Fruit fly (Drosophila melanogaster) whole organism, embryonic: ENCODE results near the gene Suv3.
A peak's percentile ranks its signal among the peaks of the same experiment; 100 is the strongest.

Experiments used
- B-H1 ChIP-seq: fragments of 200-800 bp; sonication (Bioruptor generic); IDR thresholded peaks from 3 replicates; pipeline ENCODE4 v1.3.6; 2022; ENCODE audit warnings: missing biosample characterization, missing genetic modification characterization
- CG10209 ChIP-seq: fragments of 200-800 bp; sonication (Bioruptor generic); optimal IDR thresholded peaks from 3 replicates; lab custom pipeline; 2017; ENCODE audit warnings: missing biosample characterization, mild to moderate bottlenecking, missing genetic modification characterization, missing genetic modification reagents
- CG10267 ChIP-seq: fragments of 200-800 bp; sonication (Bioruptor generic); optimal IDR thresholded peaks from 2 replicates; lab custom pipeline; 2018; ENCODE audit warnings: missing biosample characterization, mild to moderate bottlenecking, missing genetic modification characterization, moderate library complexity
- CG10979 ChIP-seq: fragments of 200-800 bp; sonication (Bioruptor generic); optimal IDR thresholded peaks from 2 replicates; lab custom pipeline; 2018; ENCODE audit warnings: missing biosample characterization, mild to moderate bottlenecking, missing genetic modification characterization, moderate library complexity
- CG12391 ChIP-seq: fragments of 200-800 bp; sonication (Bioruptor generic); optimal IDR thresholded peaks from 3 replicates; lab custom pipeline; 2018; ENCODE audit warnings: missing biosample characterization, mild to moderate bottlenecking, missing genetic modification characterization, moderate library complexity
- CG12659 ChIP-seq: fragments of 200-800 bp; sonication (Bioruptor generic); optimal IDR thresholded peaks from 3 replicates; lab custom pipeline; 2017; ENCODE audit warnings: mild to moderate bottlenecking, missing biosample characterization, missing genetic modification reagents, missing genetic modification characterization
- CG13424 ChIP-seq: fragments of 200-800 bp; sonication (Bioruptor generic); optimal IDR thresholded peaks from 2 replicates; lab custom pipeline; 2019; ENCODE audit warnings: missing biosample characterization, mild to moderate bottlenecking, missing genetic modification characterization, moderate library complexity
- CG13775 ChIP-seq: fragments of 200-800 bp; sonication (Bioruptor generic); optimal IDR thresholded peaks from 3 replicates; lab custom pipeline; 2017; ENCODE audit warnings: missing biosample characterization, mild to moderate bottlenecking, missing genetic modification characterization
- CG14050 ChIP-seq: fragments of 200-800 bp; sonication (Bioruptor generic); IDR thresholded peaks from 3 replicates; pipeline ENCODE4 v1.3.6; 2022; ENCODE audit warnings: missing biosample characterization, missing genetic modification characterization
- CG15514 ChIP-seq: fragments of 200-800 bp; sonication (Bioruptor generic); optimal IDR thresholded peaks from 3 replicates; lab custom pipeline; 2017; ENCODE audit warnings: missing biosample characterization, missing genetic modification characterization, mild to moderate bottlenecking, moderate library complexity, missing genetic modification reagents
- CG15696 ChIP-seq: fragments of 200-800 bp; sonication (Bioruptor generic); optimal IDR thresholded peaks from 2 replicates; lab custom pipeline; 2019; ENCODE audit warnings: missing biosample characterization, mild to moderate bottlenecking, missing genetic modification characterization, moderate library complexity
- CG2712 ChIP-seq: fragments of 200-800 bp; optimal IDR thresholded peaks from 3 replicates; lab custom pipeline; 2019; ENCODE audit warnings: missing biosample characterization, mild to moderate bottlenecking, missing genetic modification characterization, moderate library complexity
- CG32532 ChIP-seq: fragments of 200-800 bp; sonication (Bioruptor generic); IDR thresholded peaks from 2 replicates; pipeline ENCODE4 v1.3.6; 2022; ENCODE audit warnings: missing biosample characterization, missing genetic modification characterization
- CG34224 ChIP-seq: fragments of 200-800 bp; sonication (Bioruptor generic); IDR thresholded peaks from 3 replicates; pipeline ENCODE4 v1.3.6; 2022; ENCODE audit warnings: missing biosample characterization, missing genetic modification characterization; ENCODE audit not compliant: partially characterized antibody
- CG34422 ChIP-seq: fragments of 200-800 bp; sonication (Bioruptor generic); IDR thresholded peaks from 3 replicates; pipeline ENCODE4 v1.3.6; 2022; ENCODE audit warnings: missing biosample characterization, missing genetic modification characterization
- CG3847 ChIP-seq: fragments of 200-800 bp; sonication (Bioruptor generic); IDR thresholded peaks from 2 replicates; pipeline ENCODE4 v1.3.6; 2022; ENCODE audit warnings: missing biosample characterization, missing genetic modification characterization
- CG4617 ChIP-seq: fragments of 200-800 bp; sonication (Bioruptor generic); optimal IDR thresholded peaks from 3 replicates; lab custom pipeline; 2016; ENCODE audit warnings: missing biosample characterization, missing genetic modification characterization, borderline replicate concordance
- CG6689 ChIP-seq: fragments of 200-800 bp; sonication (Bioruptor generic); IDR thresholded peaks from 2 replicates; pipeline ENCODE4 v1.3.6; 2022; ENCODE audit warnings: missing biosample characterization, missing genetic modification characterization
- CG7839 ChIP-seq: fragments of 200-800 bp; sonication (Bioruptor generic); optimal IDR thresholded peaks from 3 replicates; lab custom pipeline; 2018; ENCODE audit warnings: missing biosample characterization, mild to moderate bottlenecking, missing genetic modification characterization, moderate library complexity
- CG8924 ChIP-seq: fragments of 200-800 bp; optimal IDR thresholded peaks from 3 replicates; lab custom pipeline; 2019; ENCODE audit warnings: missing biosample characterization, mild to moderate bottlenecking, missing genetic modification characterization, moderate library complexity
- CG9437 ChIP-seq: fragments of 200-800 bp; sonication (Bioruptor generic); optimal IDR thresholded peaks from 2 replicates; lab custom pipeline; 2018; ENCODE audit warnings: missing biosample characterization, mild to moderate bottlenecking, missing genetic modification characterization
- CoRest ChIP-seq: fragments of 200-800 bp; sonication (Bioruptor generic); optimal IDR thresholded peaks from 3 replicates; lab custom pipeline; 2018; ENCODE audit warnings: missing biosample characterization, mild to moderate bottlenecking, missing genetic modification characterization, moderate library complexity
- Dref ChIP-seq: fragments of 200-800 bp; sonication (Bioruptor generic); IDR thresholded peaks from 2 replicates; pipeline ENCODE4 v1.3.6; 2022; ENCODE audit warnings: missing biosample characterization, missing genetic modification characterization
- HHEX ChIP-seq: fragments of 200-800 bp; sonication (Bioruptor generic); optimal IDR thresholded peaks from 3 replicates; lab custom pipeline; 2017; ENCODE audit warnings: missing biosample characterization, mild to moderate bottlenecking, missing genetic modification characterization, missing genetic modification reagents
- HLH3B ChIP-seq: fragments of 200-800 bp; sonication (Bioruptor generic); IDR thresholded peaks from 2 replicates; pipeline ENCODE4 v1.3.6; 2022; ENCODE audit warnings: missing biosample characterization, missing genetic modification characterization
- HmgZ ChIP-seq: fragments of 200-800 bp; sonication (Bioruptor generic); optimal IDR thresholded peaks from 2 replicates; lab custom pipeline; 2018; ENCODE audit warnings: missing biosample characterization, mild to moderate bottlenecking, missing genetic modification characterization
- MBD-R2 ChIP-seq: fragments of 200-800 bp; sonication (Bioruptor generic); IDR thresholded peaks from 2 replicates; pipeline ENCODE4 v1.3.6; 2022; ENCODE audit warnings: missing biosample characterization, missing genetic modification characterization
- NC2β ChIP-seq: fragments of 200-800 bp; sonication (Bioruptor generic); optimal IDR thresholded peaks from 2 replicates; lab custom pipeline; 2016; ENCODE audit warnings: missing biosample characterization, missing genetic modification characterization
- Nf-YA ChIP-seq: fragments of 200-800 bp; sonication (Bioruptor generic); IDR thresholded peaks from 2 replicates; pipeline ENCODE4 v1.3.6; 2022; ENCODE audit warnings: missing biosample characterization, missing genetic modification characterization
- PHDP ChIP-seq: fragments of 200-800 bp; sonication (Bioruptor generic); optimal IDR thresholded peaks from 3 replicates; lab custom pipeline; 2018; ENCODE audit warnings: missing biosample characterization, mild to moderate bottlenecking, missing genetic modification characterization, moderate library complexity
- Tbp ChIP-seq: fragments of >200 bp; optimal IDR thresholded peaks from 2 replicates; lab custom pipeline; 2018; ENCODE audit warnings: missing biosample characterization, missing genetic modification characterization
- YL-1 ChIP-seq: fragments of 200-800 bp; sonication (Bioruptor generic); optimal IDR thresholded peaks from 3 replicates; lab custom pipeline; 2017; ENCODE audit warnings: missing biosample characterization, mild to moderate bottlenecking, missing genetic modification characterization
- az2 ChIP-seq: fragments of 200-800 bp; sonication (Bioruptor generic); optimal IDR thresholded peaks from 3 replicates; lab custom pipeline; 2016; ENCODE audit warnings: missing biosample characterization, missing genetic modification characterization
- bcd ChIP-seq: fragments of 200-800 bp; sonication (Bioruptor generic); optimal IDR thresholded peaks from 2 replicates; lab custom pipeline; 2017; ENCODE audit warnings: missing biosample characterization, mild to moderate bottlenecking, missing genetic modification characterization
- bigmax ChIP-seq: fragments of 200-800 bp; sonication (Bioruptor generic); optimal IDR thresholded peaks from 2 replicates; lab custom pipeline; 2018; ENCODE audit warnings: missing biosample characterization, mild to moderate bottlenecking, missing genetic modification characterization
- ci ChIP-seq: fragments of 200-800 bp; sonication (Bioruptor generic); IDR thresholded peaks from 3 replicates; pipeline ENCODE4 v1.3.6; 2022; ENCODE audit warnings: missing biosample characterization, missing genetic modification characterization
- dysf ChIP-seq: fragments of 200-800 bp; sonication (Bioruptor generic); IDR thresholded peaks from 3 replicates; pipeline ENCODE4 v1.3.6; 2022; ENCODE audit warnings: missing biosample characterization, missing genetic modification characterization
- ind ChIP-seq: fragments of 200-800 bp; sonication (Bioruptor generic); optimal IDR thresholded peaks from 3 replicates; lab custom pipeline; 2016; ENCODE audit warnings: missing biosample characterization, missing genetic modification characterization
- lola ChIP-seq, 3 experiments: fragments of >200 bp in 2 of 3; fragments of 200-800 bp in 1 of 3; sonication (Bioruptor generic) in 1 of 3; optimal IDR thresholded peaks; 2 replicates each; lab custom pipeline; 2017 to 2019; ENCODE audit warnings: missing biosample characterization in 3 of 3, missing genetic modification characterization in 3 of 3, mild to moderate bottlenecking in 1 of 3, moderate library complexity in 1 of 3
- nau ChIP-seq: fragments of 200-800 bp; sonication (Bioruptor generic); optimal IDR thresholded peaks from 3 replicates; lab custom pipeline; 2017; ENCODE audit warnings: missing biosample characterization, mild to moderate bottlenecking, missing genetic modification characterization, missing genetic modification reagents
- pfk ChIP-seq: fragments of 200-800 bp; sonication (Bioruptor generic); optimal IDR thresholded peaks from 2 replicates; lab custom pipeline; 2018; ENCODE audit warnings: missing biosample characterization, mild to moderate bottlenecking, missing genetic modification characterization, moderate library complexity
- prd ChIP-seq, 3 experiments: fragments of >200 bp in 2 of 3; fragments of 200-800 bp in 1 of 3; sonication (Bioruptor generic) in 1 of 3; optimal IDR thresholded peaks in 2 of 3; IDR thresholded peaks in 1 of 3; 2 replicates in 2 of 3; 3 replicates in 1 of 3; pipeline versions ENCODE4 v1.3.6 to Lab custom; 2017 to 2022; ENCODE audit warnings: missing biosample characterization in 1 of 3, missing genetic modification characterization in 1 of 3
- salm ChIP-seq: fragments of 200-800 bp; sonication (Bioruptor generic); optimal IDR thresholded peaks from 2 replicates; lab custom pipeline; 2018; ENCODE audit warnings: missing biosample characterization, mild to moderate bottlenecking, missing genetic modification characterization
- sens ChIP-seq: fragments of 200-800 bp; sonication (Bioruptor generic); peaks from one replicate; lab custom pipeline; 2016; ENCODE audit warnings: missing biosample characterization, missing genetic modification characterization
- sob ChIP-seq: fragments of 200-800 bp; sonication (Bioruptor generic); IDR thresholded peaks from 2 replicates; pipeline ENCODE4 v1.3.6; 2022; ENCODE audit warnings: missing biosample characterization, missing genetic modification characterization
- tin ChIP-seq: fragments of 200-800 bp; sonication (Bioruptor generic); optimal IDR thresholded peaks from 3 replicates; lab custom pipeline; 2016; ENCODE audit warnings: missing biosample characterization, missing genetic modification characterization
- twi ChIP-seq: fragments of 200-800 bp; optimal IDR thresholded peaks from 2 replicates; lab custom pipeline; 2019; ENCODE audit warnings: missing biosample characterization, mild to moderate bottlenecking, missing genetic modification characterization, moderate library complexity

Suv3 gene

dm6 chr3R:4311067-4311723, at the start of gene Suv3 (continued):
- TF ChIP-seq prd (optimal IDR thresholded peaks at IDR 0.05; lab: Kevin White, UChicago) (no peak), prd (GFP tag; IDR thresholded peaks at IDR 0.05; lab: Robert Waterston, UW) (peak; percentile 49; the same call in 1 of the 3 replicates), CG13424 (peak; percentile 59), tin (GFP tag; lab: Kevin White, UChicago) (peak; percentile 9), HLH3B (GFP tag; lab: Robert Waterston, UW) (peak; percentile 45; the same call in 1 of the 2 replicates), CG10267 (tag; lab: Kevin White, UChicago) (peak; percentile 33), CG10209 (GFP tag; lab: Kevin White, UChicago) (peak; percentile 17), CG7839 (tag; lab: Kevin White, UChicago) (peak; percentile 56), CG34224 (GFP tag; lab: Robert Waterston, UW) (peak; percentile 38; the same call in 2 of the 3 replicates), bigmax (GFP tag; lab: Kevin White, UChicago) (no peak), CoRest (peak; percentile 74), pfk (GFP tag; lab: Kevin White, UChicago) (peak; percentile 17), Nf-YA (GFP tag; lab: Robert Waterston, UW) (no peak), Tbp (GFP tag; lab: Kevin White, UChicago) (no peak), PHDP (tag; lab: Kevin White, UChicago) (peak; percentile 2), CG4617 (GFP tag; lab: Kevin White, UChicago) (peak; percentile 16), CG34422 (GFP tag; lab: Robert Waterston, UW) (peak; percentile 52; the same call in 1 of the 3 replicates), MBD-R2 (GFP tag; lab: Robert Waterston, UW) (peak; percentile 79), CG9437 (GFP tag; lab: Kevin White, UChicago) (peak; percentile 15), CG32532 (GFP tag; lab: Robert Waterston, UW) (peak; percentile 28; the same call in 1 of the 2 replicates), CG3847 (peak; percentile 42), CG2712 (tag; lab: Kevin White, UChicago) (peak; percentile 60), ind (GFP tag; lab: Kevin White, UChicago) (peak; percentile 8), CG15514 (GFP tag; lab: Kevin White, UChicago) (peak; percentile 31), HmgZ (tag; lab: Kevin White, UChicago) (peak; percentile 23), ci (GFP tag; lab: Robert Waterston, UW) (0 out of 3 replicates have a peak, but pooled peaks have one; percentile 38), CG8924 (tag; lab: Kevin White, UChicago) (peak; percentile 44), Dref (GFP tag; lab: Robert Waterston, UW) (peak; percentile 42; the same call in 1 of the 2 replicates), NC2β (no peak), salm (tag; lab: Kevin White, UChicago) (no peak), sens (GFP tag; lab: Kevin White, UChicago) (peak; percentile 12), dysf (peak; percentile 41; the same call in 1 of the 3 replicates), bcd (GFP tag; lab: Kevin White, UChicago) (peak; percentile 30), CG14050 (GFP tag; lab: Robert Waterston, UW) (no peak), CG12391 (peak; percentile 58), nau (GFP tag; lab: Kevin White, UChicago) (no peak), HHEX (no peak), B-H1 (0 out of 3 replicates have a peak, but pooled peaks have one; percentile 19), YL-1 (GFP tag; lab: Kevin White, UChicago) (peak; percentile 47), sob (0 out of 2 replicates have a peak, but pooled peaks have one; percentile 23), CG6689 (GFP tag; lab: Robert Waterston, UW) (0 out of 2 replicates have a peak, but pooled peaks have one; percentile 28), CG10979 (tag; lab: Kevin White, UChicago) (peak; percentile 48), CG15696 (tag; lab: Kevin White, UChicago) (peak; percentile 37), az2 (GFP tag; lab: Kevin White, UChicago) (peak; percentile 26), lola (GFP tag; optimal IDR thresholded peaks at IDR 0.05; lab: Kevin White, UChicago) (peak in 1 of 3 experiments; percentile 55), CG13775 (peak; percentile 73), CG12659 (GFP tag; lab: Kevin White, UChicago) (peak; percentile 26), twi (peak; percentile 64)
